Worm (Caenorhabditis elegans) whole organism, L1 larva: Measurements from ENCODE around the gene Y51B9A.9.

ENCODE experiments used
- dpl-1 ChIP-seq, 3 experiments: fragments of 150-350 bp in 2 of 3; sonication (generic microtip) in 1 of 3; optimal IDR thresholded peaks; 2 replicates each; lab custom pipeline; 2014 to 2017; ENCODE audit warnings: missing biosample characterization in 3 of 3, missing genetic modification characterization in 3 of 3, missing genetic modification reagents in 3 of 3
- ets-5 ChIP-seq: fragments of 200-800 bp; sonication (Bioruptor generic); IDR thresholded peaks from 2 replicates; pipeline ENCODE4 v1.3.6; 2022; ENCODE audit warnings: missing genetic modification characterization, missing compliant biosample characterization
- hlh-17 ChIP-seq: fragments of 200-800 bp; sonication (Bioruptor generic); optimal IDR thresholded peaks from 2 replicates; lab custom pipeline; 2018; ENCODE audit warnings: missing genetic modification characterization, mild to moderate bottlenecking, missing compliant biosample characterization, moderate library complexity, borderline replicate concordance
- hpl-2 ChIP-seq: fragments of 150-350 bp; optimal IDR thresholded peaks from 2 replicates; lab custom pipeline; 2014; ENCODE audit warnings: missing biosample characterization, missing genetic modification reagents, missing genetic modification characterization
- jun-1 ChIP-seq: fragments of 150-350 bp; optimal IDR thresholded peaks from 2 replicates; lab custom pipeline; 2014; ENCODE audit warnings: missing biosample characterization, missing genetic modification reagents, missing genetic modification characterization
- lin-13 ChIP-seq: fragments of 150-350 bp; optimal IDR thresholded peaks from 2 replicates; lab custom pipeline; 2014; ENCODE audit warnings: missing biosample characterization, missing genetic modification reagents, missing genetic modification characterization
- nhr-76 ChIP-seq: sonication (generic microtip); optimal IDR thresholded peaks from 2 replicates; lab custom pipeline; 2017; ENCODE audit warnings: missing biosample characterization, missing genetic modification characterization
- xbp-1 ChIP-seq: sonication (generic microtip); optimal IDR thresholded peaks from 2 replicates; lab custom pipeline; 2016; ENCODE audit warnings: missing genetic modification characterization, missing compliant biosample characterization
- ztf-11 ChIP-seq, 2 experiments: sonication (generic microtip); optimal IDR thresholded peaks; 2 replicates each; lab custom pipeline; 2016 to 2017; ENCODE audit warnings: missing genetic modification characterization in 2 of 2, missing biosample characterization in 1 of 2, missing compliant biosample characterization in 1 of 2

- TF ChIP-seq nhr-76 (tag; lab: Kevin White, UChicago) (no peak), ets-5 (GFP tag; lab: Robert Waterston, UW) (no peak), hpl-2 (GFP tag; lab: Kevin White, UChicago) (no peak), dpl-1 (GFP tag; optimal IDR thresholded peaks at IDR 0.05; lab: Kevin White, UChicago) (no peak), hlh-17 (GFP tag; lab: Kevin White, UChicago) (no peak), lin-13 (GFP tag; lab: Kevin White, UChicago) (no peak), ztf-11 (tag; optimal IDR thresholded peaks at IDR 0.05; lab: Kevin White, UChicago) (no peak), jun-1 (tag; lab: Kevin White, UChicago) (no peak), xbp-1 (tag; lab: Kevin White, UChicago) (no peak)
Observed at ce11 chrII:9438227-9438626, 40.8 kb upstream of the Y51B9A.9 start, which contains the start of gene chil-13.
